Fruit fly (Drosophila melanogaster): ENCODE results near the gene mys.

- TF ChIP-seq Myc (optimal IDR thresholded peaks at IDR 0.05) = no peak
- TF ChIP-seq usp (GFP tag; optimal IDR thresholded peaks at IDR 0.05) = no peak
- no peak for TF ChIP-seq lola (GFP tag; optimal IDR thresholded peaks at IDR 0.05)
- TF ChIP-seq psq (GFP tag; optimal IDR thresholded peaks at IDR 0.05) = no peak
- TF ChIP-seq Vsx2 (GFP tag; optimal IDR thresholded peaks at IDR 0.05; ENCODE audit: partially characterized antibody) = no peak
- TF ChIP-seq brk (GFP tag; optimal IDR thresholded peaks at IDR 0.05) = no peak
- no peak for TF ChIP-seq Abd-B (GFP tag; optimal IDR thresholded peaks at IDR 0.05)
- no peak for TF ChIP-seq CG9705 (GFP tag; optimal IDR thresholded peaks at IDR 0.05)
Measured at dm6 chrX:8112715-8113114, 51.3 kb downstream of the mys start.
